Fruit fly (Drosophila melanogaster) whole organism, embryonic: Measurements from ENCODE around the gene CG15286.

Experiments
- Aef1 ChIP-seq: fragments of 200-800 bp; sonication (Bioruptor generic); IDR thresholded peaks from 3 replicates; pipeline ENCODE4 v1.3.6; 2022; ENCODE audit warnings: missing biosample characterization, missing genetic modification characterization
- B-H1 ChIP-seq: fragments of 200-800 bp; sonication (Bioruptor generic); IDR thresholded peaks from 3 replicates; pipeline ENCODE4 v1.3.6; 2022; ENCODE audit warnings: missing biosample characterization, missing genetic modification characterization
- CG1024 ChIP-seq: fragments of 200-800 bp; sonication (Bioruptor generic); IDR thresholded peaks from 2 replicates; pipeline ENCODE4 v1.3.6; 2022; ENCODE audit warnings: missing biosample characterization, missing genetic modification characterization
- CG10959 ChIP-seq: fragments of 200-800 bp; sonication (Bioruptor generic); IDR thresholded peaks from 2 replicates; pipeline ENCODE4 v1.3.6; 2022; ENCODE audit warnings: missing biosample characterization, missing genetic modification characterization
- CG10979 ChIP-seq: fragments of 200-800 bp; sonication (Bioruptor generic); optimal IDR thresholded peaks from 2 replicates; lab custom pipeline; 2018; ENCODE audit warnings: missing biosample characterization, mild to moderate bottlenecking, missing genetic modification characterization, moderate library complexity
- CG11247 ChIP-seq: fragments of 200-800 bp; sonication (Bioruptor generic); IDR thresholded peaks from 2 replicates; pipeline ENCODE4 v1.3.6; 2022; ENCODE audit warnings: missing biosample characterization, missing genetic modification characterization
- CG11456 ChIP-seq: fragments of 200-800 bp; sonication (Bioruptor generic); IDR thresholded peaks from 3 replicates; pipeline ENCODE4 v1.3.6; 2022; ENCODE audit warnings: missing biosample characterization, missing genetic modification characterization
- CG12391 ChIP-seq: fragments of 200-800 bp; sonication (Bioruptor generic); optimal IDR thresholded peaks from 3 replicates; lab custom pipeline; 2018; ENCODE audit warnings: missing biosample characterization, mild to moderate bottlenecking, missing genetic modification characterization, moderate library complexity
- CG12659 ChIP-seq: fragments of 200-800 bp; sonication (Bioruptor generic); optimal IDR thresholded peaks from 3 replicates; lab custom pipeline; 2017; ENCODE audit warnings: mild to moderate bottlenecking, missing biosample characterization, missing genetic modification reagents, missing genetic modification characterization
- CG15696 ChIP-seq: fragments of 200-800 bp; sonication (Bioruptor generic); optimal IDR thresholded peaks from 2 replicates; lab custom pipeline; 2019; ENCODE audit warnings: missing biosample characterization, mild to moderate bottlenecking, missing genetic modification characterization, moderate library complexity
- CG17385 ChIP-seq: fragments of 200-800 bp; sonication (Bioruptor generic); optimal IDR thresholded peaks from 3 replicates; lab custom pipeline; 2018; ENCODE audit warnings: missing biosample characterization, mild to moderate bottlenecking, missing genetic modification characterization
- CG18011 ChIP-seq: fragments of 200-800 bp; sonication (Bioruptor generic); optimal IDR thresholded peaks from 2 replicates; lab custom pipeline; 2017; ENCODE audit warnings: missing biosample characterization, missing genetic modification characterization, mild to moderate bottlenecking, moderate library complexity, missing genotype
- CG18599 ChIP-seq: fragments of 200-800 bp; sonication (Bioruptor generic); optimal IDR thresholded peaks from 3 replicates; lab custom pipeline; 2017; ENCODE audit warnings: missing biosample characterization, missing genetic modification characterization, mild to moderate bottlenecking, moderate library complexity, missing genetic modification reagents
- CG2875 ChIP-seq: fragments of 200-800 bp; sonication (Bioruptor generic); optimal IDR thresholded peaks from 2 replicates; lab custom pipeline; 2017; ENCODE audit warnings: missing biosample characterization, mild to moderate bottlenecking, missing genetic modification characterization, missing genetic modification reagents
- CG2889 ChIP-seq: fragments of 200-800 bp; sonication (Bioruptor generic); IDR thresholded peaks from 3 replicates; pipeline ENCODE4 v1.3.6; 2022; ENCODE audit warnings: missing biosample characterization, missing genetic modification characterization
- CG31365 ChIP-seq: fragments of 200-800 bp; sonication (Bioruptor generic); optimal IDR thresholded peaks from 2 replicates; lab custom pipeline; 2018; ENCODE audit warnings: missing biosample characterization, mild to moderate bottlenecking, missing genetic modification characterization
- CG32767 ChIP-seq: fragments of 200-800 bp; sonication (Bioruptor generic); IDR thresholded peaks from 2 replicates; pipeline ENCODE4 v1.3.6; 2022; ENCODE audit warnings: missing biosample characterization, missing genetic modification characterization
- CG3407 ChIP-seq: fragments of 200-800 bp; sonication (Bioruptor generic); optimal IDR thresholded peaks from 2 replicates; lab custom pipeline; 2018; ENCODE audit warnings: missing biosample characterization, mild to moderate bottlenecking, missing genetic modification characterization
- CG4282 ChIP-seq: fragments of 200-800 bp; sonication (Bioruptor generic); optimal IDR thresholded peaks from 2 replicates; lab custom pipeline; 2016; ENCODE audit warnings: missing biosample characterization, missing genetic modification characterization
- CG4617 ChIP-seq: fragments of 200-800 bp; sonication (Bioruptor generic); optimal IDR thresholded peaks from 3 replicates; lab custom pipeline; 2016; ENCODE audit warnings: missing biosample characterization, missing genetic modification characterization, borderline replicate concordance
- CG4730 ChIP-seq: fragments of 200-800 bp; sonication (Bioruptor generic); IDR thresholded peaks from 2 replicates; pipeline ENCODE4 v1.3.6; 2022; ENCODE audit warnings: missing biosample characterization, missing genetic modification characterization
- CG7372 ChIP-seq: fragments of 200-800 bp; sonication (Bioruptor generic); IDR thresholded peaks from 2 replicates; pipeline ENCODE4 v1.3.6; 2022; ENCODE audit warnings: missing biosample characterization, missing genetic modification characterization
- CG8478 ChIP-seq: fragments of >200 bp; optimal IDR thresholded peaks from 2 replicates; lab custom pipeline; 2018
- CG9797 ChIP-seq: fragments of 200-800 bp; sonication (Bioruptor generic); optimal IDR thresholded peaks from 3 replicates; lab custom pipeline; 2018; ENCODE audit warnings: missing biosample characterization, mild to moderate bottlenecking, missing genetic modification characterization
- CTCF ChIP-seq: fragments of 200-800 bp; sonication (Bioruptor generic); optimal IDR thresholded peaks from 2 replicates; lab custom pipeline; 2017; ENCODE audit warnings: missing biosample characterization, mild to moderate bottlenecking, missing genetic modification characterization, moderate library complexity
- D ChIP-seq, 2 experiments: fragments of 200-800 bp in 1 of 2; fragments of >200 bp in 1 of 2; sonication (Bioruptor generic) in 1 of 2; optimal IDR thresholded peaks; 2 replicates in 1 of 2; 3 replicates in 1 of 2; lab custom pipeline; 2017; ENCODE audit warnings: mild to moderate bottlenecking in 1 of 2, missing biosample characterization in 1 of 2, missing genetic modification characterization in 1 of 2, missing genetic modification reagents in 1 of 2
- E2f1 ChIP-seq: fragments of 200-800 bp; sonication (Bioruptor generic); IDR thresholded peaks from 2 replicates; pipeline ENCODE4 v1.3.6; 2022; ENCODE audit warnings: missing biosample characterization, missing genetic modification characterization
- Gug ChIP-seq: fragments of 200-800 bp; sonication (Bioruptor generic); IDR thresholded peaks from 4 replicates; pipeline ENCODE4 v1.3.6; 2022; ENCODE audit warnings: missing biosample characterization, missing genetic modification characterization
- HLHmδ ChIP-seq: fragments of 200-800 bp; sonication (Bioruptor generic); optimal IDR thresholded peaks from 2 replicates; lab custom pipeline; 2018; ENCODE audit warnings: missing biosample characterization, mild to moderate bottlenecking, missing genetic modification characterization, moderate library complexity
- Hr3 ChIP-seq: fragments of 200-800 bp; sonication (Bioruptor generic); optimal IDR thresholded peaks from 3 replicates; lab custom pipeline; 2016; ENCODE audit warnings: missing biosample characterization, missing genetic modification characterization
- Hr78 ChIP-seq, 2 experiments: fragments of 200-800 bp in 1 of 2; fragments of >200 bp in 1 of 2; sonication (Bioruptor generic) in 1 of 2; optimal IDR thresholded peaks; 2 replicates each; lab custom pipeline; 2017 to 2019; ENCODE audit warnings: missing biosample characterization in 2 of 2, missing genetic modification characterization in 2 of 2, mild to moderate bottlenecking in 1 of 2, moderate library complexity in 1 of 2
- Stat92E ChIP-seq, 3 experiments: fragments of >200 bp in 2 of 3; fragments of 200-800 bp in 1 of 3; sonication (Bioruptor generic) in 1 of 3; optimal IDR thresholded peaks; 2 replicates each; lab custom pipeline; 2017 to 2019; ENCODE audit warnings: missing biosample characterization in 3 of 3, missing genetic modification characterization in 3 of 3, mild to moderate bottlenecking in 1 of 3, moderate library complexity in 1 of 3
- aop ChIP-seq: fragments of 200-800 bp; sonication (Bioruptor generic); IDR thresholded peaks from 2 replicates; pipeline ENCODE4 v1.3.6; 2022; ENCODE audit warnings: missing biosample characterization, missing genetic modification characterization
- bigmax ChIP-seq: fragments of 200-800 bp; sonication (Bioruptor generic); optimal IDR thresholded peaks from 2 replicates; lab custom pipeline; 2018; ENCODE audit warnings: missing biosample characterization, mild to moderate bottlenecking, missing genetic modification characterization
- chn ChIP-seq: fragments of 200-800 bp; sonication (Bioruptor generic); optimal IDR thresholded peaks from 2 replicates; lab custom pipeline; 2016; ENCODE audit warnings: missing biosample characterization, missing genetic modification characterization
- crc ChIP-seq: fragments of 200-800 bp; sonication (Bioruptor generic); optimal IDR thresholded peaks from 2 replicates; lab custom pipeline; 2016; ENCODE audit warnings: missing biosample characterization, missing genetic modification characterization
- da ChIP-seq: fragments of 200-800 bp; sonication (Bioruptor generic); optimal IDR thresholded peaks from 2 replicates; lab custom pipeline; 2016; ENCODE audit warnings: missing biosample characterization, missing genetic modification characterization
- eve ChIP-seq, 2 experiments: fragments of >200 bp; optimal IDR thresholded peaks; 2 replicates each; lab custom pipeline; 2017; ENCODE audit warnings: missing biosample characterization in 2 of 2, missing genetic modification characterization in 2 of 2
- fd102C ChIP-seq: fragments of 200-800 bp; sonication (Bioruptor generic); optimal IDR thresholded peaks from 2 replicates; lab custom pipeline; 2018; ENCODE audit warnings: missing biosample characterization, mild to moderate bottlenecking, missing genetic modification characterization, moderate library complexity
- grn ChIP-seq: fragments of 200-800 bp; sonication (Bioruptor generic); optimal IDR thresholded peaks from 3 replicates; lab custom pipeline; 2017; ENCODE audit warnings: missing biosample characterization, missing genetic modification characterization
- h ChIP-seq: fragments of >200 bp; optimal IDR thresholded peaks from 2 replicates; lab custom pipeline; 2017
- her ChIP-seq: fragments of 200-800 bp; sonication (Bioruptor generic); optimal IDR thresholded peaks from 2 replicates; lab custom pipeline; 2016; ENCODE audit warnings: missing biosample characterization, missing genetic modification characterization
- nau ChIP-seq: fragments of 200-800 bp; sonication (Bioruptor generic); optimal IDR thresholded peaks from 3 replicates; lab custom pipeline; 2017; ENCODE audit warnings: missing biosample characterization, mild to moderate bottlenecking, missing genetic modification characterization, missing genetic modification reagents
- pb ChIP-seq: fragments of 200-800 bp; sonication (Bioruptor generic); optimal IDR thresholded peaks from 3 replicates; lab custom pipeline; 2016; ENCODE audit warnings: missing biosample characterization, missing genetic modification characterization
- repo ChIP-seq: fragments of 200-800 bp; sonication (Bioruptor generic); optimal IDR thresholded peaks from 2 replicates; lab custom pipeline; 2016; ENCODE audit warnings: missing biosample characterization, missing genetic modification characterization
- stwl ChIP-seq: fragments of 200-800 bp; sonication (Bioruptor generic); optimal IDR thresholded peaks from 3 replicates; lab custom pipeline; 2018; ENCODE audit warnings: missing biosample characterization, mild to moderate bottlenecking, missing genetic modification characterization, moderate library complexity
- tna ChIP-seq: fragments of 200-800 bp; sonication (Bioruptor generic); IDR thresholded peaks from 2 replicates; pipeline ENCODE4 v1.3.6; 2022; ENCODE audit warnings: missing biosample characterization, missing genetic modification characterization; ENCODE audit not compliant: partially characterized antibody
- toy ChIP-seq: fragments of 200-800 bp; sonication (Bioruptor generic); IDR thresholded peaks from 2 replicates; pipeline ENCODE4 v1.3.6; 2022; ENCODE audit warnings: missing biosample characterization, missing genetic modification characterization
- wek ChIP-seq: fragments of 200-800 bp; sonication (Bioruptor generic); optimal IDR thresholded peaks from 3 replicates; lab custom pipeline; 2018; ENCODE audit warnings: missing biosample characterization, mild to moderate bottlenecking, missing genetic modification characterization, moderate library complexity
- wor ChIP-seq: fragments of 200-800 bp; sonication (Bioruptor generic); IDR thresholded peaks from 2 replicates; pipeline ENCODE4 v1.3.6; 2022; ENCODE audit warnings: missing biosample characterization, missing genetic modification characterization
- zfh2 ChIP-seq: fragments of 200-800 bp; sonication (Bioruptor generic); optimal IDR thresholded peaks from 2 replicates; lab custom pipeline; 2016; ENCODE audit warnings: missing biosample characterization, missing genetic modification characterization

The CG15286 gene

DNA sequence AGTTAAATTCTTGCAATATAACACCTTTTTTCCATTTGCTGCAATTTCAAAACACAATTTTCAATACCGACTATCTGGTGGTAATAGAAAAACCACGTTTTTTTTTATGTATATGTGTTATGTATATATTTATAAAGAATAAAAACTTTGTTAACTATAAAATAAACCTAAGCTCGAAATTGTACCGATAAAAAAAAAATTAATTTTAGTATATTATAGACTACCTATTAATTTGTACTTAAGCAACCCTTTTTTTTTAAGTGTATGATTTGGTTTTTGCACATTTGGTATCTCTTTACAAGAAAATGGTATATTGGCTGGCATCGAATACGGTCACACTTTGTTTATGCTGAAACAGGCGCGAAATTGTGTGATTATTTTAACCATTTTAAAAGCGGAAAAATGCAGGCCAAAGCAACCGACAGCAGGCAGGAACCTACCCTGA is 23.7 kb downstream of the CG15286 start, which contains the start of gene spel1 (continued):
- TF ChIP-seq CG12391 (tag; lab: Kevin White, UChicago) (peak; percentile 93), repo (GFP tag; lab: Kevin White, UChicago) (no peak), CG9797 (peak; percentile 67), nau (peak; percentile 38), bigmax (GFP tag; lab: Kevin White, UChicago) (no peak), HLHmδ (GFP tag; lab: Kevin White, UChicago) (no peak), Hr3 (GFP tag; lab: Kevin White, UChicago) (peak; percentile 81), D (optimal IDR thresholded peaks at IDR 0.05; lab: Kevin White, UChicago) (no peak), D (GFP tag; optimal IDR thresholded peaks at IDR 0.05; lab: Kevin White, UChicago) (peak; percentile 44), CG7372 (GFP tag; lab: Robert Waterston, UW) (peak; percentile 64), CG2889 (GFP tag; lab: Robert Waterston, UW) (peak; percentile 53; the same call in 1 of the 3 replicates), Gug (no peak), CG10979 (tag; lab: Kevin White, UChicago) (peak; percentile 83), toy (0 out of 2 replicates have a peak, but pooled peaks have one; percentile 16), CG12659 (peak; percentile 72), CG11247 (peak; percentile 67), B-H1 (GFP tag; lab: Robert Waterston, UW) (peak; percentile 73; the same call in 2 of the 3 replicates), wor (GFP tag; lab: Robert Waterston, UW) (peak; percentile 49), E2f1 (GFP tag; lab: Robert Waterston, UW) (peak; percentile 88), Stat92E (GFP tag; optimal IDR thresholded peaks at IDR 0.05; lab: Kevin White, UChicago) (peak in 1 of 3 experiments; percentile 10), CG31365 (no peak), Aef1 (GFP tag; lab: Robert Waterston, UW) (peak; percentile 72), tna (GFP tag; lab: Robert Waterston, UW) (no peak), stwl (tag; lab: Kevin White, UChicago) (peak; percentile 64), CG1024 (GFP tag; lab: Robert Waterston, UW) (peak; percentile 81), CG11456 (peak; percentile 74; the same call in 2 of the 3 replicates), pb (no peak), CG3407 (GFP tag; lab: Kevin White, UChicago) (peak; percentile 57), grn (GFP tag; lab: Kevin White, UChicago) (no peak), CG32767 (GFP tag; lab: Robert Waterston, UW) (peak; percentile 70; the same call in 1 of the 2 replicates), eve (GFP tag; optimal IDR thresholded peaks at IDR 0.05; lab: Kevin White, UChicago) (no peak), CG10959 (GFP tag; lab: Robert Waterston, UW) (no peak), CG4617 (peak; percentile 60), her (GFP tag; lab: Kevin White, UChicago) (no peak), CG4730 (GFP tag; lab: Robert Waterston, UW) (peak; percentile 62), Hr78 (GFP tag; optimal IDR thresholded peaks at IDR 0.05; lab: Kevin White, UChicago) (peak in 1 of 2 experiments; percentile 34), zfh2 (peak; percentile 33), crc (GFP tag; lab: Kevin White, UChicago) (no peak), wek (GFP tag; lab: Kevin White, UChicago) (no peak), fd102C (GFP tag; lab: Kevin White, UChicago) (no peak), aop (GFP tag; lab: Robert Waterston, UW) (no peak), CG17385 (GFP tag; lab: Kevin White, UChicago) (peak; percentile 68), CG4282 (GFP tag; lab: Kevin White, UChicago) (no peak), CG18599 (GFP tag; lab: Kevin White, UChicago) (peak; percentile 77), CTCF (GFP tag; lab: Kevin White, UChicago) (no peak), CG18011 (peak; percentile 28), CG8478 (lab: Kevin White, UChicago) (no peak), chn (GFP tag; lab: Kevin White, UChicago) (no peak), CG2875 (peak; percentile 16), da (GFP tag; lab: Kevin White, UChicago) (no peak), CG15696 (tag; lab: Kevin White, UChicago) (peak; percentile 68), h (lab: Kevin White, UChicago) (no peak)
